Worm (Caenorhabditis elegans): ENCODE data around the gene gpa-9.

- TF ChIP-seq egl-13 (tag; optimal IDR thresholded peaks at IDR 0.05) (no peak), nhr-237 (tag; optimal IDR thresholded peaks at IDR 0.05) (no peak), egl-27 (tag; optimal IDR thresholded peaks at IDR 0.05) (no peak), nhr-76 (tag; optimal IDR thresholded peaks at IDR 0.05) (no peak), unc-86 (tag; optimal IDR thresholded peaks at IDR 0.05) (no peak)
Measured at ce11 chrV:12608857-12609256, 40.3 kb downstream of the gpa-9 start, which contains the start of gene ZC116.5.

All from whole organism, L1 larva.